Fruit fly (Drosophila melanogaster) whole organism, embryonic: Measurements from ENCODE around the gene Rab9D.
A peak's percentile ranks its signal among the peaks of the same experiment; 100 is the strongest.

ENCODE experiments used
- Bgb ChIP-seq: fragments of 200-800 bp; sonication (Bioruptor generic); IDR thresholded peaks from 2 replicates; pipeline ENCODE4 v1.3.6; 2022; ENCODE audit warnings: missing biosample characterization, missing genetic modification characterization; ENCODE audit not compliant: partially characterized antibody
- CG10274 ChIP-seq: fragments of 200-800 bp; sonication (Bioruptor generic); optimal IDR thresholded peaks from 3 replicates; lab custom pipeline; 2017; ENCODE audit warnings: missing biosample characterization, mild to moderate bottlenecking, missing genetic modification characterization
- CG12071 ChIP-seq: fragments of 200-800 bp; sonication (Bioruptor generic); optimal IDR thresholded peaks from 3 replicates; lab custom pipeline; 2018; ENCODE audit warnings: missing biosample characterization, mild to moderate bottlenecking, missing genetic modification characterization
- CG12769 ChIP-seq: fragments of 200-800 bp; sonication (Bioruptor generic); optimal IDR thresholded peaks from 2 replicates; lab custom pipeline; 2019; ENCODE audit warnings: missing biosample characterization, mild to moderate bottlenecking, missing genetic modification characterization, moderate library complexity
- CG14050 ChIP-seq: fragments of 200-800 bp; sonication (Bioruptor generic); IDR thresholded peaks from 3 replicates; pipeline ENCODE4 v1.3.6; 2022; ENCODE audit warnings: missing biosample characterization, missing genetic modification characterization
- CG15073 ChIP-seq: fragments of 200-800 bp; sonication (Bioruptor generic); optimal IDR thresholded peaks from 2 replicates; lab custom pipeline; 2016; ENCODE audit warnings: missing biosample characterization, missing genetic modification characterization
- CG17829 ChIP-seq: fragments of 200-800 bp; optimal IDR thresholded peaks from 2 replicates; lab custom pipeline; 2019; ENCODE audit warnings: missing biosample characterization, mild to moderate bottlenecking, missing genetic modification characterization, moderate library complexity
- CG17912 ChIP-seq: fragments of 200-800 bp; sonication (Bioruptor generic); optimal IDR thresholded peaks from 2 replicates; lab custom pipeline; 2018; ENCODE audit warnings: missing biosample characterization, mild to moderate bottlenecking, missing genetic modification characterization
- CG4424 ChIP-seq: fragments of 200-800 bp; sonication (Bioruptor generic); optimal IDR thresholded peaks from 3 replicates; lab custom pipeline; 2016; ENCODE audit warnings: missing biosample characterization, missing genetic modification characterization
- CG7786 ChIP-seq: fragments of 200-800 bp; sonication (Bioruptor generic); optimal IDR thresholded peaks from 2 replicates; lab custom pipeline; 2016; ENCODE audit warnings: missing biosample characterization, missing genetic modification characterization
- CG9727 ChIP-seq: fragments of 200-800 bp; sonication (Bioruptor generic); optimal IDR thresholded peaks from 3 replicates; lab custom pipeline; 2017; ENCODE audit warnings: missing biosample characterization, mild to moderate bottlenecking, missing genetic modification characterization
- CG9817 ChIP-seq: fragments of 200-800 bp; sonication (Bioruptor generic); optimal IDR thresholded peaks from 2 replicates; lab custom pipeline; 2018; ENCODE audit warnings: missing biosample characterization, mild to moderate bottlenecking, missing genetic modification characterization, moderate library complexity
- CrebB ChIP-seq: fragments of 200-800 bp; sonication (Bioruptor generic); optimal IDR thresholded peaks from 3 replicates; lab custom pipeline; 2018; ENCODE audit warnings: missing biosample characterization, mild to moderate bottlenecking, missing genetic modification characterization
- Dad ChIP-seq: fragments of 200-800 bp; sonication (Bioruptor generic); optimal IDR thresholded peaks from 3 replicates; lab custom pipeline; 2016; ENCODE audit warnings: missing biosample characterization, missing genetic modification characterization
- E2f1 ChIP-seq: fragments of 200-800 bp; sonication (Bioruptor generic); IDR thresholded peaks from 2 replicates; pipeline ENCODE4 v1.3.6; 2022; ENCODE audit warnings: missing biosample characterization, missing genetic modification characterization
- Ets65A ChIP-seq: fragments of 200-800 bp; sonication (Bioruptor generic); peaks from one replicate; lab custom pipeline; 2016; ENCODE audit warnings: missing biosample characterization, missing genetic modification characterization
- GATAe ChIP-seq: fragments of 200-800 bp; sonication (Bioruptor generic); conservative IDR thresholded peaks from 2 replicates; pipeline ENCODE4 v1.3.6; 2022; ENCODE audit warnings: missing biosample characterization, missing genetic modification characterization
- HHEX ChIP-seq: fragments of 200-800 bp; sonication (Bioruptor generic); optimal IDR thresholded peaks from 3 replicates; lab custom pipeline; 2017; ENCODE audit warnings: missing biosample characterization, mild to moderate bottlenecking, missing genetic modification characterization, missing genetic modification reagents
- Hand ChIP-seq: fragments of 200-800 bp; sonication (Bioruptor generic); optimal IDR thresholded peaks from 2 replicates; lab custom pipeline; 2017; ENCODE audit warnings: mild to moderate bottlenecking, missing biosample characterization, missing genetic modification reagents, missing genetic modification characterization
- Hr51 ChIP-seq, 2 experiments: fragments of 200-800 bp; sonication (Bioruptor generic); optimal IDR thresholded peaks; 2 replicates in 1 of 2; 3 replicates in 1 of 2; lab custom pipeline; 2016 to 2018; ENCODE audit warnings: missing biosample characterization in 2 of 2, missing genetic modification characterization in 2 of 2, mild to moderate bottlenecking in 1 of 2, moderate library complexity in 1 of 2
- MBD-R2 ChIP-seq: fragments of 200-800 bp; sonication (Bioruptor generic); IDR thresholded peaks from 2 replicates; pipeline ENCODE4 v1.3.6; 2022; ENCODE audit warnings: missing biosample characterization, missing genetic modification characterization
- Nf-YA ChIP-seq: fragments of 200-800 bp; sonication (Bioruptor generic); IDR thresholded peaks from 2 replicates; pipeline ENCODE4 v1.3.6; 2022; ENCODE audit warnings: missing biosample characterization, missing genetic modification characterization
- Optix ChIP-seq: fragments of 200-800 bp; sonication (Bioruptor generic); IDR thresholded peaks from 3 replicates; pipeline ENCODE4 v1.3.6; 2022; ENCODE audit warnings: missing biosample characterization, missing genetic modification characterization
- Rfx ChIP-seq: fragments of 200-800 bp; sonication (Bioruptor generic); IDR thresholded peaks from 2 replicates; pipeline ENCODE4 v1.3.6; 2022; ENCODE audit warnings: missing biosample characterization, missing genetic modification characterization
- Xbp1 ChIP-seq: fragments of 200-800 bp; sonication (Bioruptor generic); optimal IDR thresholded peaks from 3 replicates; lab custom pipeline; 2016; ENCODE audit warnings: missing biosample characterization, mild to moderate bottlenecking, missing genetic modification characterization
- Xrp1 ChIP-seq: fragments of 200-800 bp; sonication (Bioruptor generic); IDR thresholded peaks from 2 replicates; pipeline ENCODE4 v1.3.6; 2022; ENCODE audit warnings: missing biosample characterization, missing genetic modification characterization
- bigmax ChIP-seq: fragments of 200-800 bp; sonication (Bioruptor generic); optimal IDR thresholded peaks from 2 replicates; lab custom pipeline; 2018; ENCODE audit warnings: missing biosample characterization, mild to moderate bottlenecking, missing genetic modification characterization
- btn ChIP-seq: fragments of 200-800 bp; sonication (Bioruptor generic); optimal IDR thresholded peaks from 2 replicates; lab custom pipeline; 2016; ENCODE audit warnings: missing biosample characterization, missing genetic modification characterization
- cad ChIP-seq: fragments of >200 bp; optimal IDR thresholded peaks from 2 replicates; lab custom pipeline; 2017; ENCODE audit warnings: missing biosample characterization, missing genetic modification characterization
- cg ChIP-seq: fragments of 200-800 bp; sonication (Bioruptor generic); optimal IDR thresholded peaks from 3 replicates; lab custom pipeline; 2019; ENCODE audit warnings: missing biosample characterization, mild to moderate bottlenecking, missing genetic modification characterization, moderate library complexity
- chn ChIP-seq: fragments of 200-800 bp; sonication (Bioruptor generic); optimal IDR thresholded peaks from 2 replicates; lab custom pipeline; 2016; ENCODE audit warnings: missing biosample characterization, missing genetic modification characterization
- crc ChIP-seq: fragments of 200-800 bp; sonication (Bioruptor generic); optimal IDR thresholded peaks from 2 replicates; lab custom pipeline; 2016; ENCODE audit warnings: missing biosample characterization, missing genetic modification characterization
- dati ChIP-seq: fragments of 200-800 bp; sonication (Bioruptor generic); IDR thresholded peaks from 2 replicates; pipeline ENCODE4 v1.3.6; 2022; ENCODE audit warnings: missing biosample characterization, missing genetic modification characterization
- emc ChIP-seq: fragments of 200-800 bp; sonication (Bioruptor generic); optimal IDR thresholded peaks from 2 replicates; lab custom pipeline; 2016; ENCODE audit warnings: missing biosample characterization, missing genetic modification characterization
- eyg ChIP-seq: fragments of 200-800 bp; sonication (Bioruptor generic); optimal IDR thresholded peaks from 3 replicates; lab custom pipeline; 2016; ENCODE audit warnings: missing biosample characterization, missing genetic modification characterization
- gcm ChIP-seq: fragments of 200-800 bp; sonication (Bioruptor generic); optimal IDR thresholded peaks from 2 replicates; lab custom pipeline; 2019; ENCODE audit warnings: missing biosample characterization, mild to moderate bottlenecking, missing genetic modification characterization, moderate library complexity
- gro ChIP-seq: fragments of 200-800 bp; sonication (Bioruptor generic); optimal IDR thresholded peaks from 2 replicates; lab custom pipeline; 2016; ENCODE audit warnings: missing biosample characterization, missing genetic modification characterization
- hb ChIP-seq: fragments of 200-800 bp; sonication (Bioruptor generic); IDR thresholded peaks from 3 replicates; pipeline ENCODE4 v1.3.6; 2022; ENCODE audit warnings: missing biosample characterization, missing genetic modification characterization; ENCODE audit not compliant: partially characterized antibody
- hbn ChIP-seq: fragments of 200-800 bp; sonication (Bioruptor generic); IDR thresholded peaks from 2 replicates; pipeline ENCODE4 v1.3.6; 2022; ENCODE audit warnings: missing biosample characterization, missing genetic modification characterization; ENCODE audit not compliant: partially characterized antibody
- nerfin-1 ChIP-seq: fragments of 200-800 bp; sonication (Bioruptor generic); optimal IDR thresholded peaks from 3 replicates; lab custom pipeline; 2019; ENCODE audit warnings: missing biosample characterization, mild to moderate bottlenecking, missing genetic modification characterization, moderate library complexity
- pfk ChIP-seq: fragments of 200-800 bp; sonication (Bioruptor generic); optimal IDR thresholded peaks from 2 replicates; lab custom pipeline; 2018; ENCODE audit warnings: missing biosample characterization, mild to moderate bottlenecking, missing genetic modification characterization, moderate library complexity
- pita ChIP-seq: fragments of 200-800 bp; sonication (Bioruptor generic); optimal IDR thresholded peaks from 2 replicates; lab custom pipeline; 2017; ENCODE audit warnings: missing biosample characterization, mild to moderate bottlenecking, missing genetic modification characterization
- psq ChIP-seq: fragments of 200-800 bp; sonication (Bioruptor generic); optimal IDR thresholded peaks from 2 replicates; lab custom pipeline; 2017; ENCODE audit warnings: missing biosample characterization, missing genetic modification characterization
- sob ChIP-seq: fragments of 200-800 bp; sonication (Bioruptor generic); IDR thresholded peaks from 2 replicates; pipeline ENCODE4 v1.3.6; 2022; ENCODE audit warnings: missing biosample characterization, missing genetic modification characterization
- ssp ChIP-seq: fragments of 200-800 bp; sonication (Bioruptor generic); IDR thresholded peaks from 2 replicates; pipeline ENCODE4 v1.3.6; 2022; ENCODE audit warnings: missing biosample characterization, missing genetic modification characterization
- sug ChIP-seq: fragments of 200-800 bp; optimal IDR thresholded peaks from 2 replicates; lab custom pipeline; 2019; ENCODE audit warnings: missing biosample characterization, mild to moderate bottlenecking, missing genetic modification characterization, moderate library complexity
- tio ChIP-seq: fragments of 200-800 bp; sonication (Bioruptor generic); optimal IDR thresholded peaks from 2 replicates; lab custom pipeline; 2017; ENCODE audit warnings: missing biosample characterization, missing genetic modification characterization, inconsistent platforms
- trh ChIP-seq: fragments of 200-800 bp; sonication (Bioruptor generic); optimal IDR thresholded peaks from 2 replicates; lab custom pipeline; 2016; ENCODE audit warnings: missing biosample characterization, missing genetic modification characterization
- tx ChIP-seq: fragments of 200-800 bp; sonication (Bioruptor generic); optimal IDR thresholded peaks from 2 replicates; lab custom pipeline; 2016; ENCODE audit warnings: missing biosample characterization, missing genetic modification characterization
- zen2 ChIP-seq: fragments of 200-800 bp; sonication (Bioruptor generic); IDR thresholded peaks from 3 replicates; pipeline ENCODE4 v1.3.6; 2022; ENCODE audit warnings: missing biosample characterization, missing genetic modification characterization; ENCODE audit not compliant: partially characterized antibody

The Rab9D gene

DNA sequence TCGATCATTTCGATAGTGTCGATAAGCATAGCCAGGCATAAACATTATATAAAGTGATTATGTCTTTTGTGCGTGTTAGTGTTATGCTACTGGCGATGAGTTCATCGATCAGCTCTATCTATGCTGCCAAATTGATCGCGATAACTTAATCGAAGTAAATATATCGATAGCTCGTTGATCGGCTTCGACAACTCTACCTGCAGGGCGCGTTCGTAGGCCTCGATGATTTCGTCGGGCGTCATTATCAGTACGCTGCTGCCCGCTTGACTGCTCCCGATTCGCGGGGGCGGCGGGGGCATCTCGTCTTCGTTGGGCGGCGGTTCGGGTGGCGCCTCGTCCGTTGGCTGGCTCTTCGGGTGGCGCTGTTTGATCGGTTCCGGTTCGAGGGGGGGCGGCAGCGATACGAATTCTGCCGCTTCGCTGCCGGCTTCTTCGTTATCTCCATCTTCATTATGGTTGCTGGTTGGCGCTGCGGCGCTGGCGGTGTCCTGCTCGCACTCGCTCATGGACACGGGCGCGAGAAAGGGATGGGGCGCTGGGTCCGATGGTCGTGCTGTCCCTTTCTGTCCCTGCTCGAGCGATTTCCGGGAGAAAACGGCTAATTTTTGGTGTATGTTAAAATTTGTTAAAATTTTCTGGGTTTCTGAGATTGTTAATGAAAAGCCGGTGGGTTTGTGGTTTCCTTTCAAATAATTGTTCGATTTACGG lies 13.3 kb downstream of the Rab9D start, which contains the start of gene CG1628 (continued):
- no peak for TF ChIP-seq CG4424
- no peak for TF ChIP-seq pita (GFP tag; lab: Kevin White, UChicago)
- TF ChIP-seq eyg (GFP tag; lab: Kevin White, UChicago): no peak
- peak; percentile 33; the same call in 1 of the 2 replicates for TF ChIP-seq E2f1 (GFP tag; lab: Robert Waterston, UW)
- no peak for TF ChIP-seq hbn (GFP tag; lab: Robert Waterston, UW)
- peak; percentile 28 for TF ChIP-seq CG12071 (GFP tag; lab: Kevin White, UChicago)
- TF ChIP-seq ssp (GFP tag; lab: Robert Waterston, UW): no peak
- no peak for TF ChIP-seq psq (GFP tag; lab: Kevin White, UChicago)
- peak; percentile 39; the same call in 1 of the 2 replicates for TF ChIP-seq Nf-YA (GFP tag; lab: Robert Waterston, UW)
- TF ChIP-seq zen2 (GFP tag; lab: Robert Waterston, UW): peak; percentile 53; the same call in 2 of the 3 replicates
- TF ChIP-seq Bgb (GFP tag; lab: Robert Waterston, UW): peak; percentile 53; the same call in 1 of the 2 replicates
- TF ChIP-seq pfk (GFP tag; lab: Kevin White, UChicago): no peak
- TF ChIP-seq hb (GFP tag; lab: Robert Waterston, UW): no peak
- TF ChIP-seq btn (GFP tag; lab: Kevin White, UChicago): no peak
- TF ChIP-seq emc: no peak
- TF ChIP-seq gro (GFP tag; lab: Kevin White, UChicago): no peak
- TF ChIP-seq sob (GFP tag; lab: Robert Waterston, UW): peak; percentile 57; the same call in 1 of the 2 replicates
- peak in 1 of 2 experiments; percentile 17 for TF ChIP-seq Hr51 (GFP tag; optimal IDR thresholded peaks at IDR 0.05; lab: Kevin White, UChicago)
- TF ChIP-seq GATAe: peak; percentile 72
- no peak for TF ChIP-seq CG17829
- peak; percentile 59; the same call in 1 of the 2 replicates for TF ChIP-seq Rfx (GFP tag; lab: Robert Waterston, UW)
- TF ChIP-seq gcm (GFP tag; lab: Kevin White, UChicago): no peak
- peak; percentile 33 for TF ChIP-seq bigmax (GFP tag; lab: Kevin White, UChicago)
- TF ChIP-seq CG7786: no peak
- TF ChIP-seq trh: no peak
- TF ChIP-seq CrebB (tag; lab: Kevin White, UChicago): no peak
- no peak for TF ChIP-seq Xbp1 (GFP tag; lab: Kevin White, UChicago)
- TF ChIP-seq tx: no peak
- no peak for TF ChIP-seq CG14050 (GFP tag; lab: Robert Waterston, UW)
- TF ChIP-seq CG9817 (tag; lab: Kevin White, UChicago): peak; percentile 17
- no peak for TF ChIP-seq tio (GFP tag; lab: Kevin White, UChicago)
- no peak for TF ChIP-seq Dad
- TF ChIP-seq nerfin-1 (tag; lab: Kevin White, UChicago): no peak
- peak; percentile 14 for TF ChIP-seq CG17912 (GFP tag; lab: Kevin White, UChicago)
- TF ChIP-seq CG9727 (GFP tag; lab: Kevin White, UChicago): no peak
- TF ChIP-seq Hand (GFP tag; lab: Kevin White, UChicago): no peak
- peak; percentile 39 for TF ChIP-seq HHEX
- TF ChIP-seq MBD-R2 (GFP tag; lab: Robert Waterston, UW): peak; percentile 36; the same call in 1 of the 2 replicates
- no peak for TF ChIP-seq CG10274 (GFP tag; lab: Kevin White, UChicago)
- TF ChIP-seq sug: peak; percentile 100
- TF ChIP-seq cg: no peak
- no peak for TF ChIP-seq CG12769 (tag; lab: Kevin White, UChicago)
- no peak for TF ChIP-seq Xrp1 (GFP tag; lab: Robert Waterston, UW)
- TF ChIP-seq cad (GFP tag; lab: Kevin White, UChicago): no peak
- peak; percentile 12 for TF ChIP-seq chn
- TF ChIP-seq crc: no peak
- no peak for TF ChIP-seq dati (GFP tag; lab: Robert Waterston, UW)
- TF ChIP-seq CG15073: no peak
- 0 out of 3 replicates have a peak, but pooled peaks have one; percentile 26 for TF ChIP-seq Optix (GFP tag; lab: Robert Waterston, UW)
- no peak for TF ChIP-seq Ets65A (GFP tag; lab: Kevin White, UChicago)
